Worm (Caenorhabditis elegans): Measurements from ENCODE around the gene C27H5.12.

Gene C27H5.12

DNA sequence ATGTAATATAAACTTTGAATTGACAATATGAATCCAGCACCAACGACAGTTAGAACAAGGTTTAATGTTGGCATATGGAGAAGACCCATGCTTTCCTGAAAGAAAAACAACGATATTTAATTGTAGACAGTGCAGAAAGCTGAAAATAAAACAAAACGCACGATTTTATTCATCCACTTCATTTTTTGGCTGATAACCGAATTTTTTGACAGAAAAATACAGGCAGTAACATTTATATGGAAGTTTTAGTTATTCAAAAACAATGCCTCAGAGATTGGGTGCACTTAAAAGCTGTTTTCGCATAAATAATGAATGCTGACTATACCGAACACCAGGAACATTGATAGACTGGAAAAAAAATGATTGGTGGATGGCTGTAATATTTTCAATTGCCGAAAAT, 4.3 kb upstream of the C27H5.12 start, which contains the start of gene mfsd-13.2:
Gene mfsd-13.2 (minus strand): TSS at position 101 of the 400 bp plus-strand sequence.
- TF ChIP-seq ama-1 (optimal IDR thresholded peaks at IDR 0.05) = no peak
- no peak for TF ChIP-seq B0310.2 (tag; optimal IDR thresholded peaks at IDR 0.05)
- no peak for TF ChIP-seq ceh-36 (tag; optimal IDR thresholded peaks at IDR 0.05)
- TF ChIP-seq pes-1 (GFP tag; IDR thresholded peaks at IDR 0.05) = no peak
- no peak for TF ChIP-seq ceh-13 (GFP tag; optimal IDR thresholded peaks at IDR 0.05)
- no peak for TF ChIP-seq flt-1 (GFP tag; IDR thresholded peaks at IDR 0.05)
- no peak for TF ChIP-seq ets-7 (tag; optimal IDR thresholded peaks at IDR 0.05)
- TF ChIP-seq aly-1 (tag; optimal IDR thresholded peaks at IDR 0.05) = no peak
- TF ChIP-seq hmbx-1 (tag; optimal IDR thresholded peaks at IDR 0.05) = no peak
- no peak for TF ChIP-seq hnd-1 (tag; optimal IDR thresholded peaks at IDR 0.05)
- TF ChIP-seq F13C5.2 (tag; optimal IDR thresholded peaks at IDR 0.05) = no peak
- no peak for TF ChIP-seq tra-4 (tag; optimal IDR thresholded peaks at IDR 0.05)
- TF ChIP-seq scrt-1 (GFP tag; IDR thresholded peaks at IDR 0.05) = no peak
- TF ChIP-seq sea-1 (GFP tag; conservative IDR thresholded peaks at IDR 0.05) = no peak
- TF ChIP-seq tbx-11 (GFP tag; IDR thresholded peaks at IDR 0.05) = no peak
- TF ChIP-seq tbx-37 (GFP tag; conservative IDR thresholded peaks at IDR 0.05) = no peak
- no peak for TF ChIP-seq hmg-4 (GFP tag; optimal IDR thresholded peaks at IDR 0.05)

ce11 chrII:7157415-7157814, 4.0 kb downstream of the C27H5.12 start:
- TF ChIP-seq aly-1 (tag; optimal IDR thresholded peaks at IDR 0.05) (no peak), hnd-1 (tag; optimal IDR thresholded peaks at IDR 0.05) (no peak), hmbx-1 (tag; optimal IDR thresholded peaks at IDR 0.05) (no peak), tbx-37 (GFP tag; conservative IDR thresholded peaks at IDR 0.05) (no peak), pes-1 (GFP tag; IDR thresholded peaks at IDR 0.05) (no peak), scrt-1 (GFP tag; IDR thresholded peaks at IDR 0.05) (no peak), B0310.2 (tag; optimal IDR thresholded peaks at IDR 0.05) (no peak), ceh-36 (tag; optimal IDR thresholded peaks at IDR 0.05) (no peak), tra-4 (tag; optimal IDR thresholded peaks at IDR 0.05) (no peak), sea-1 (GFP tag; conservative IDR thresholded peaks at IDR 0.05) (no peak), hmg-4 (GFP tag; optimal IDR thresholded peaks at IDR 0.05) (no peak), F13C5.2 (tag; optimal IDR thresholded peaks at IDR 0.05) (no peak), flt-1 (GFP tag; IDR thresholded peaks at IDR 0.05) (no peak), ama-1 (optimal IDR thresholded peaks at IDR 0.05) (no peak), ets-7 (tag; optimal IDR thresholded peaks at IDR 0.05) (no peak), tbx-11 (GFP tag; IDR thresholded peaks at IDR 0.05) (no peak), ceh-13 (GFP tag; optimal IDR thresholded peaks at IDR 0.05) (no peak)

DNA sequence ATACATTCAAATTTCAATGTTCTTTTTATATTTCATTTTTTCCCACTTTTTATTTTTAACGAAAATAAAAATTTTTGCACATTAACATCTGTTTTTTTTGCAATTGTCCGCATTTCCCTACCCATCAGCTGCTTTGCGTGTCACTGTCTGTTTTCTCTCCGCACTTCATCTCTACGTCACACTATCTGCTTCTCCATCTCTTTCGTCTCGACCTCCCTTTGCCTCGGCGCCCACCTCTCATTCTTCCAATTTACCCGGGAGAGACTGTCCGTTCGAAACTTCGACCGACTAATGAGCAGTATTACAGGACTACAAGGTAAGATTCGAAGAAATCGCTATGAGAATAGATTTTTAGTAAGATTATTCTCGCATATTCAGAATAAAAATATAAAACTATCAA, 6.0 kb downstream of the C27H5.12 start, which contains the start of gene C27H5.2:
Gene C27H5.2 (plus strand): TSS at position 190 of the 400 bp plus-strand sequence.
- no peak for TF ChIP-seq ceh-36 (tag; optimal IDR thresholded peaks at IDR 0.05)
- TF ChIP-seq flt-1 (GFP tag; IDR thresholded peaks at IDR 0.05) = no peak
- no peak for TF ChIP-seq sea-1 (GFP tag; conservative IDR thresholded peaks at IDR 0.05)

- no peak for TF ChIP-seq pes-1 (GFP tag; IDR thresholded peaks at IDR 0.05)
- TF ChIP-seq aly-1 (tag; optimal IDR thresholded peaks at IDR 0.05) = peak; percentile 38
- no peak for TF ChIP-seq B0310.2 (tag; optimal IDR thresholded peaks at IDR 0.05)
- no peak for TF ChIP-seq tbx-37 (GFP tag; conservative IDR thresholded peaks at IDR 0.05)
- no peak for TF ChIP-seq ets-7 (tag; optimal IDR thresholded peaks at IDR 0.05)
These were observed 6.7 kb downstream of the C27H5.12 start for ce11 chrII:7154711-7155110.

ce11 chrII:7151969-7152631, 9.3 kb downstream of the C27H5.12 start, which contains the start of gene fust-1:
fust-1 (plus strand) TSS chrII:7152581.
- TF ChIP-seq aly-1 (tag; optimal IDR thresholded peaks at IDR 0.05) (no peak), ama-1 (optimal IDR thresholded peaks at IDR 0.05) (no peak), ceh-13 (GFP tag; optimal IDR thresholded peaks at IDR 0.05) (no peak), tbx-37 (GFP tag; conservative IDR thresholded peaks at IDR 0.05) (peak; percentile 33; the same call in 1 of the 2 replicates), hnd-1 (tag; optimal IDR thresholded peaks at IDR 0.05) (peak; percentile 1), hmg-4 (GFP tag; optimal IDR thresholded peaks at IDR 0.05) (peak; percentile 46), hmbx-1 (tag; optimal IDR thresholded peaks at IDR 0.05) (peak; percentile 19), flt-1 (GFP tag; IDR thresholded peaks at IDR 0.05) (peak; percentile 64; the same call in 1 of the 2 replicates), B0310.2 (tag; optimal IDR thresholded peaks at IDR 0.05) (no peak), F13C5.2 (tag; optimal IDR thresholded peaks at IDR 0.05) (peak; percentile 89), pes-1 (GFP tag; IDR thresholded peaks at IDR 0.05) (peak; percentile 77), ets-7 (tag; optimal IDR thresholded peaks at IDR 0.05) (no peak), sea-1 (GFP tag; conservative IDR thresholded peaks at IDR 0.05) (no peak; the same call in 1 of the 2 replicates), tbx-11 (GFP tag; IDR thresholded peaks at IDR 0.05) (peak; percentile 48; the same call in 1 of the 2 replicates), ceh-36 (tag; optimal IDR thresholded peaks at IDR 0.05) (peak; percentile 39), tra-4 (tag; optimal IDR thresholded peaks at IDR 0.05) (no peak), scrt-1 (GFP tag; IDR thresholded peaks at IDR 0.05) (peak; percentile 58; the same call in 1 of the 2 replicates)

DNA sequence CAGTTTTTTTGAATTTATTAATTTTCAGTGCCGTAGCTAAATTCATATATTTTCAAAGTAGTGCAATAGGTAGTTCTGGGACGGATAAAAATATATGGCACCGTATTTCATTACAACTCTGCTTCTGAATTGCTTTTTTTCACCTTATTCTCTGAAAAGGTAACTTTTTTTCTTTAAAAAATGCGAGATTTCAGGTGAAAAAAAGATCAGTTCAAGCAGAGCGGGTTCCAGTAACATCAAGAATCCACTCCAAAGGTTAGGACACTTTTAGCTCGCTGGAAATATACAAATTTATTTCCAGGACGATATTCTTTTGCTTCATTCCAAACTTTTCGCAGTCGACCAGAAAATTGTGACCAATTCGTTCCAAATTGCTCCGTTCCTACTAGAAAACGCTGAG, 13.3 kb downstream of the C27H5.12 start, which contains the start of gene T07F8.1:
Gene T07F8.1 (plus strand): TSS at position 301 of the 400 bp plus-strand sequence.
- TF ChIP-seq ceh-36 (tag; optimal IDR thresholded peaks at IDR 0.05) (no peak), sea-1 (GFP tag; conservative IDR thresholded peaks at IDR 0.05) (no peak), B0310.2 (tag; optimal IDR thresholded peaks at IDR 0.05) (no peak), pes-1 (GFP tag; IDR thresholded peaks at IDR 0.05) (no peak), ceh-13 (GFP tag; optimal IDR thresholded peaks at IDR 0.05) (no peak), flt-1 (GFP tag; IDR thresholded peaks at IDR 0.05) (no peak), ama-1 (optimal IDR thresholded peaks at IDR 0.05) (no peak), scrt-1 (GFP tag; IDR thresholded peaks at IDR 0.05) (no peak), hmg-4 (GFP tag; optimal IDR thresholded peaks at IDR 0.05) (no peak), tra-4 (tag; optimal IDR thresholded peaks at IDR 0.05) (no peak), tbx-37 (GFP tag; conservative IDR thresholded peaks at IDR 0.05) (no peak), ets-7 (tag; optimal IDR thresholded peaks at IDR 0.05) (no peak), F13C5.2 (tag; optimal IDR thresholded peaks at IDR 0.05) (no peak), tbx-11 (GFP tag; IDR thresholded peaks at IDR 0.05) (no peak), aly-1 (tag; optimal IDR thresholded peaks at IDR 0.05) (no peak), hnd-1 (tag; optimal IDR thresholded peaks at IDR 0.05) (no peak), hmbx-1 (tag; optimal IDR thresholded peaks at IDR 0.05) (no peak)

- TF ChIP-seq hnd-1 (tag; optimal IDR thresholded peaks at IDR 0.05) (no peak), ets-7 (tag; optimal IDR thresholded peaks at IDR 0.05) (no peak), scrt-1 (GFP tag; IDR thresholded peaks at IDR 0.05) (no peak), hmbx-1 (tag; optimal IDR thresholded peaks at IDR 0.05) (no peak), ama-1 (optimal IDR thresholded peaks at IDR 0.05) (no peak), flt-1 (GFP tag; IDR thresholded peaks at IDR 0.05) (no peak), aly-1 (tag; optimal IDR thresholded peaks at IDR 0.05) (no peak), F13C5.2 (tag; optimal IDR thresholded peaks at IDR 0.05) (no peak), ceh-36 (tag; optimal IDR thresholded peaks at IDR 0.05) (no peak), B0310.2 (tag; optimal IDR thresholded peaks at IDR 0.05) (no peak), ceh-13 (GFP tag; optimal IDR thresholded peaks at IDR 0.05) (no peak), tbx-11 (GFP tag; IDR thresholded peaks at IDR 0.05) (no peak), hmg-4 (GFP tag; optimal IDR thresholded peaks at IDR 0.05) (no peak), sea-1 (GFP tag; conservative IDR thresholded peaks at IDR 0.05) (no peak), pes-1 (GFP tag; IDR thresholded peaks at IDR 0.05) (no peak), tbx-37 (GFP tag; conservative IDR thresholded peaks at IDR 0.05) (no peak), tra-4 (tag; optimal IDR thresholded peaks at IDR 0.05) (no peak)
These were observed 13.9 kb downstream of the C27H5.12 start for ce11 chrII:7147550-7147949.

All from whole organism, early embryonic.